Fruit fly (Drosophila melanogaster): ENCODE results near the gene gny.

Gene gny

DNA sequence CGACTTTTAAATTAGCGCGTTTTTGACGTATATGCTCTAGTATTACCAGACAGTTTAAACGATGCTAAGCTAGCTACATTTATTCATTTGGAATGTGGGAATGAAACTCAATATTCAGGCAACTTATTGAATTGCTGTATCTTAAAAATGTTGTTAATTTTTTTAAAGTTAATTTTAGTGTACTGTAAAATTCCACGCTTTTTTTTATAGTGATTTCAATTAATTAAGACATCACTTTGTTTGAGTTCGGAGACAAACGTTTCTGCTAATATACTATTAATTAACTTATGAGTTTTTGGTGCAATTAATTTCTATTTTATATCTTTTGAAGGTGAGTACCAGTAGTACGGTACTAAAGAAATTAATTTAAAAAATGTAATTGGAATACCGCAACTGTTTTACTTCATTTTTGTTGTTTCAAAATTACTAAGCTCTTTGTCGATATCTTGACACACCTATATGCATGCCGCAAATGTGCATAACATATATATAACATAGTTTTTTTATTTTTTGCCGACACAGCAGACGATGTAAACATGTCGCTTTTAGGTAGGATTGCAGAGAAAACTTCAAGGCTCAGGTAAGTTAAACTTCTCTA lies 6.4 kb downstream of the gny start, which contains the start of the genes Cdk1 and mRpS7:
Cdk1 (minus strand) TSS at position 55 of the 598 bp plus-strand sequence.
mRpS7 (plus strand) TSS at position 455 of the 598 bp plus-strand sequence.
- TF ChIP-seq Rel (GFP tag; optimal IDR thresholded peaks at IDR 0.05) (no peak), Rel (tag; optimal IDR thresholded peaks at IDR 0.05) (no peak), psq (GFP tag; optimal IDR thresholded peaks at IDR 0.05) (peak; percentile 27), dmrt93B (GFP tag; optimal IDR thresholded peaks at IDR 0.05) (no peak), GATAd (GFP tag; optimal IDR thresholded peaks at IDR 0.05) (no peak), tai (GFP tag; optimal IDR thresholded peaks at IDR 0.05) (peak; percentile 47), Hnf4 (GFP tag; optimal IDR thresholded peaks at IDR 0.05) (peak; percentile 49), br (GFP tag; optimal IDR thresholded peaks at IDR 0.05) (no peak), sage (GFP tag; optimal IDR thresholded peaks at IDR 0.05) (peak; percentile 3), fru (GFP tag; optimal IDR thresholded peaks at IDR 0.05) (peak; percentile 49), Abd-B (GFP tag; optimal IDR thresholded peaks at IDR 0.05) (no peak), dsf (GFP tag; optimal IDR thresholded peaks at IDR 0.05; ENCODE audit: borderline replicate concordance) (no peak), CG32264 (GFP tag; optimal IDR thresholded peaks at IDR 0.05) (no peak), Jra (GFP tag; optimal IDR thresholded peaks at IDR 0.05) (peak; percentile 43), brk (GFP tag; optimal IDR thresholded peaks at IDR 0.05) (peak; percentile 30), Vsx2 (GFP tag; optimal IDR thresholded peaks at IDR 0.05; ENCODE audit: partially characterized antibody) (no peak), OdsH (GFP tag; optimal IDR thresholded peaks at IDR 0.05) (peak; percentile 4), N (GFP tag; optimal IDR thresholded peaks at IDR 0.05) (no peak), lola (GFP tag; optimal IDR thresholded peaks at IDR 0.05) (no peak), rgr (GFP tag; optimal IDR thresholded peaks at IDR 0.05) (peak; percentile 2), usp (GFP tag; optimal IDR thresholded peaks at IDR 0.05) (no peak), Hr78 (GFP tag; optimal IDR thresholded peaks at IDR 0.05) (no peak), Sp1 (GFP tag; optimal IDR thresholded peaks at IDR 0.05) (peak; percentile 55), HLH106 (tag; optimal IDR thresholded peaks at IDR 0.05) (peak; percentile 59), woc (GFP tag; optimal IDR thresholded peaks at IDR 0.05) (peak; percentile 76), h (GFP tag; optimal IDR thresholded peaks at IDR 0.05) (peak; percentile 44), Dif (GFP tag; optimal IDR thresholded peaks at IDR 0.05; ENCODE audit: partially characterized antibody) (no peak), Mio (GFP tag; optimal IDR thresholded peaks at IDR 0.05) (no peak), ey (GFP tag; optimal IDR thresholded peaks at IDR 0.05) (peak; percentile 28), dl (GFP tag; optimal IDR thresholded peaks at IDR 0.05; ENCODE audit: insufficient read depth in 1 of 2, partially characterized antibody in 2 of 2) (no peak), Hr83 (GFP tag; optimal IDR thresholded peaks at IDR 0.05; ENCODE audit: poor library complexity, severe bottlenecking) (no peak), Myc (optimal IDR thresholded peaks at IDR 0.05) (peak; percentile 9), Dfd (GFP tag; optimal IDR thresholded peaks at IDR 0.05) (no peak), jim (GFP tag; optimal IDR thresholded peaks at IDR 0.05) (no peak), foxo (GFP tag; optimal IDR thresholded peaks at IDR 0.05) (peak in 1 of 2 experiments; percentile 61), CrebA (GFP tag; optimal IDR thresholded peaks at IDR 0.05; ENCODE audit: borderline replicate concordance) (no peak), CG9705 (GFP tag; optimal IDR thresholded peaks at IDR 0.05) (no peak), pan (optimal IDR thresholded peaks at IDR 0.05) (no peak), sv (GFP tag; optimal IDR thresholded peaks at IDR 0.05) (peak; percentile 43)

DNA sequence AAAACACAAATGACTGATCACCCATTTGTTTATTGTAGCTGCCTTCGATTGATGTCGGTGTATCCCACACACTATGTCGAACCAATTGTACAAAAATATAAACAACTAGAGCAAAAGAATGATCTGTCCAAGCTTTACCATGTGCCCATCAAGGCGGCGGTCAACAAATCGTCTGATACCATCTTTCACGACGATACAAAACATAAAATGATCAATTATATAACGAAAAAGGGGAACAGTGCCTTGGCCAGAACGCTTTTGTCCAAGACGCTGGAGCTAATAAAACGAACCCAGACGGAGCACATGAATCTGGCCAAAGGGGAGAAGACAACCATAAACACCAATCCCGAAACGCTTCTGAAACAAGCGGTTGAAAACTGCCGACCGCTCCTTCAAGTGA lies 6.9 kb downstream of the gny start:
- TF ChIP-seq Hnf4 (GFP tag; optimal IDR thresholded peaks at IDR 0.05): no peak
- no peak for TF ChIP-seq dl (GFP tag; optimal IDR thresholded peaks at IDR 0.05; ENCODE audit: insufficient read depth in 1 of 2, partially characterized antibody in 2 of 2)
- TF ChIP-seq Abd-B (GFP tag; optimal IDR thresholded peaks at IDR 0.05): no peak
- TF ChIP-seq GATAd (GFP tag; optimal IDR thresholded peaks at IDR 0.05): no peak
- no peak for TF ChIP-seq Dfd (GFP tag; optimal IDR thresholded peaks at IDR 0.05)
- no peak for TF ChIP-seq OdsH (GFP tag; optimal IDR thresholded peaks at IDR 0.05)
- TF ChIP-seq tai (GFP tag; optimal IDR thresholded peaks at IDR 0.05): no peak
- no peak for TF ChIP-seq dsf (GFP tag; optimal IDR thresholded peaks at IDR 0.05; ENCODE audit: borderline replicate concordance)
- no peak for TF ChIP-seq psq (GFP tag; optimal IDR thresholded peaks at IDR 0.05)
- no peak for TF ChIP-seq Jra (GFP tag; optimal IDR thresholded peaks at IDR 0.05)
- no peak for TF ChIP-seq Mio (GFP tag; optimal IDR thresholded peaks at IDR 0.05)
- TF ChIP-seq CG9705 (GFP tag; optimal IDR thresholded peaks at IDR 0.05): no peak
- TF ChIP-seq sage (GFP tag; optimal IDR thresholded peaks at IDR 0.05): no peak
- no peak for TF ChIP-seq Hr83 (GFP tag; optimal IDR thresholded peaks at IDR 0.05; ENCODE audit: poor library complexity, severe bottlenecking)
- TF ChIP-seq CG32264 (GFP tag; optimal IDR thresholded peaks at IDR 0.05): no peak
- no peak for TF ChIP-seq Rel (GFP tag; optimal IDR thresholded peaks at IDR 0.05)
- TF ChIP-seq Rel (tag; optimal IDR thresholded peaks at IDR 0.05): no peak
- no peak for TF ChIP-seq ey (GFP tag; optimal IDR thresholded peaks at IDR 0.05)
- TF ChIP-seq h (GFP tag; optimal IDR thresholded peaks at IDR 0.05): no peak

Data from whole organism, wandering third instar larva.